Worm (Caenorhabditis elegans) whole organism, young adult: ENCODE results near the gene ZK616.1.

ENCODE experiments used
- B0336.3 ChIP-seq: fragments of 200-800 bp; sonication (Bioruptor generic); IDR thresholded peaks from 2 replicates; pipeline ENCODE4 v1.3.6; 2022; ENCODE audit warnings: missing genetic modification characterization, missing compliant biosample characterization
- D2030.7 ChIP-seq: fragments of 200-800 bp; sonication (Bioruptor generic); IDR thresholded peaks from 2 replicates; pipeline ENCODE4 v1.3.6; 2022; ENCODE audit warnings: missing genetic modification reagents, missing genetic modification characterization, missing compliant biosample characterization
- F23B12.7 ChIP-seq: sonication (generic microtip); optimal IDR thresholded peaks from 2 replicates; lab custom pipeline; 2017; ENCODE audit warnings: missing genetic modification characterization, mild to moderate bottlenecking, missing compliant biosample characterization, antibody characterized with exemption, moderate library complexity; ENCODE audit not compliant: insufficient read depth
- F33H1.4 ChIP-seq: fragments of 200-800 bp; sonication (Bioruptor generic); IDR thresholded peaks from 2 replicates; pipeline ENCODE4 v1.3.6; 2022; ENCODE audit warnings: missing genetic modification reagents, missing genetic modification characterization, missing compliant biosample characterization
- F39B2.1 ChIP-seq: fragments of 200-800 bp; sonication (Bioruptor generic); IDR thresholded peaks from 2 replicates; pipeline ENCODE4 v1.3.6; 2022; ENCODE audit warnings: missing genetic modification reagents, missing genetic modification characterization, missing compliant biosample characterization
- F55B11.4 ChIP-seq: sonication (generic microtip); optimal IDR thresholded peaks from 2 replicates; lab custom pipeline; 2016; ENCODE audit warnings: missing compliant biosample characterization, missing genetic modification characterization, borderline replicate concordance; ENCODE audit not compliant: insufficient read depth
- Y56A3A.18 ChIP-seq: fragments of 200-800 bp; sonication (Bioruptor generic); IDR thresholded peaks from 2 replicates; pipeline ENCODE4 v1.3.6; 2022; ENCODE audit warnings: missing genetic modification reagents, missing genetic modification characterization, missing compliant biosample characterization
- Y67H2A.10 ChIP-seq: fragments of 200-800 bp; sonication (Bioruptor generic); conservative IDR thresholded peaks from 2 replicates; pipeline ENCODE4 v1.3.6; 2022; ENCODE audit warnings: missing genetic modification reagents, missing genetic modification characterization, missing compliant biosample characterization
- aptf-2 ChIP-seq: fragments of 200-800 bp; sonication (Bioruptor generic); conservative IDR thresholded peaks from 2 replicates; pipeline ENCODE4 v1.3.6; 2022; ENCODE audit warnings: missing genetic modification reagents, missing genetic modification characterization, missing compliant biosample characterization
- bed-1 ChIP-seq: fragments of 200-800 bp; sonication (Bioruptor generic); IDR thresholded peaks from 2 replicates; pipeline ENCODE4 v1.3.6; 2022; ENCODE audit warnings: missing genetic modification reagents, missing genetic modification characterization, missing compliant biosample characterization
- ccch-3 ChIP-seq: fragments of 200-800 bp; sonication (Bioruptor generic); optimal IDR thresholded peaks from 2 replicates; lab custom pipeline; 2018; ENCODE audit warnings: mild to moderate bottlenecking, missing genetic modification characterization, missing compliant biosample characterization
- cebp-2 ChIP-seq: fragments of 200-800 bp; sonication (Bioruptor generic); IDR thresholded peaks from 2 replicates; pipeline ENCODE4 v1.3.6; 2022; ENCODE audit warnings: missing genetic modification characterization, missing compliant biosample characterization
- ceh-27 ChIP-seq: fragments of 200-800 bp; sonication (Bioruptor generic); optimal IDR thresholded peaks from 2 replicates; lab custom pipeline; 2018; ENCODE audit warnings: mild to moderate bottlenecking, missing genetic modification characterization, moderate library complexity, missing compliant biosample characterization
- ceh-79 ChIP-seq: sonication (generic microtip); optimal IDR thresholded peaks from 2 replicates; lab custom pipeline; 2017; ENCODE audit warnings: mild to moderate bottlenecking, missing genetic modification characterization, missing compliant biosample characterization
- chd-7 ChIP-seq: sonication (generic microtip); optimal IDR thresholded peaks from 2 replicates; lab custom pipeline; 2016; ENCODE audit warnings: mild to moderate bottlenecking, missing genetic modification characterization, moderate library complexity, missing compliant biosample characterization
- dpff-1 ChIP-seq: sonication (generic microtip); optimal IDR thresholded peaks from 2 replicates; lab custom pipeline; 2017; ENCODE audit warnings: mild to moderate bottlenecking, missing genetic modification characterization, missing compliant biosample characterization
- efl-1 ChIP-seq: fragments of 150-350 bp; optimal IDR thresholded peaks from 2 replicates; lab custom pipeline; 2014; ENCODE audit warnings: missing biosample characterization, missing genetic modification reagents, missing genetic modification characterization
- egl-18 ChIP-seq: fragments of 200-800 bp; sonication (Bioruptor generic); IDR thresholded peaks from 2 replicates; pipeline ENCODE4 v1.3.6; 2022; ENCODE audit warnings: missing genetic modification reagents, missing genetic modification characterization, missing compliant biosample characterization
- egrh-3 ChIP-seq: fragments of 200-800 bp; sonication (Bioruptor generic); IDR thresholded peaks from 2 replicates; pipeline ENCODE4 v1.3.6; 2022; ENCODE audit warnings: missing genetic modification reagents, missing genetic modification characterization, missing compliant biosample characterization
- fkh-3 ChIP-seq: sonication (generic microtip); optimal IDR thresholded peaks from 2 replicates; lab custom pipeline; 2016; ENCODE audit warnings: mild to moderate bottlenecking, missing genetic modification characterization, missing compliant biosample characterization
- hlh-12 ChIP-seq: sonication (generic microtip); optimal IDR thresholded peaks from 2 replicates; lab custom pipeline; 2016; ENCODE audit warnings: missing genetic modification characterization, missing compliant biosample characterization
- hmg-20 ChIP-seq: fragments of 200-800 bp; sonication (Bioruptor generic); IDR thresholded peaks from 2 replicates; pipeline ENCODE4 v1.3.6; 2022; ENCODE audit warnings: missing genetic modification reagents, missing genetic modification characterization, missing compliant biosample characterization
- hsf-1 ChIP-seq: fragments of 200-800 bp; sonication (Bioruptor generic); IDR thresholded peaks from 2 replicates; pipeline ENCODE4 v1.3.6; 2022; ENCODE audit warnings: missing genetic modification reagents, missing genetic modification characterization, missing compliant biosample characterization
- lag-1 ChIP-seq: fragments of 200-800 bp; sonication (Bioruptor generic); IDR thresholded peaks from 2 replicates; pipeline ENCODE4 v1.3.6; 2022; ENCODE audit warnings: missing genetic modification reagents, missing genetic modification characterization, missing compliant biosample characterization
- lin-26 ChIP-seq: fragments of 200-800 bp; sonication (Bioruptor generic); IDR thresholded peaks from 2 replicates; pipeline ENCODE4 v1.3.6; 2022; ENCODE audit warnings: missing genetic modification reagents, missing genetic modification characterization, missing compliant biosample characterization
- lsl-1 ChIP-seq: fragments of 200-800 bp; sonication (Bioruptor generic); optimal IDR thresholded peaks from 2 replicates; lab custom pipeline; 2018; ENCODE audit warnings: mild to moderate bottlenecking, missing genetic modification characterization, moderate library complexity, missing compliant biosample characterization
- mxl-1 ChIP-seq: sonication (generic microtip); optimal IDR thresholded peaks from 2 replicates; lab custom pipeline; 2016; ENCODE audit warnings: missing genetic modification characterization, missing compliant biosample characterization
- nfya-1 ChIP-seq: sonication (generic microtip); optimal IDR thresholded peaks from 2 replicates; lab custom pipeline; 2017; ENCODE audit warnings: antibody characterized with exemption, missing compliant biosample characterization, missing genetic modification characterization, borderline replicate concordance; ENCODE audit not compliant: insufficient read depth
- nhr-120 ChIP-seq: fragments of 200-800 bp; sonication (Bioruptor generic); IDR thresholded peaks from 2 replicates; pipeline ENCODE4 v1.3.6; 2022; ENCODE audit warnings: missing genetic modification characterization, missing compliant biosample characterization
- repo-1 ChIP-seq: sonication (generic microtip); optimal IDR thresholded peaks from 2 replicates; lab custom pipeline; 2017; ENCODE audit warnings: mild to moderate bottlenecking, missing genetic modification characterization, missing compliant biosample characterization
- rpc-1 ChIP-seq, 2 experiments: fragments of 150-350 bp in 1 of 2; sonication (generic microtip) in 1 of 2; optimal IDR thresholded peaks; 2 replicates each; lab custom pipeline; 2014 to 2018; ENCODE audit warnings: missing biosample characterization in 1 of 2, missing genetic modification characterization in 1 of 2, missing genetic modification reagents in 1 of 2, missing genotype in 1 of 2
- snpc-1.3 ChIP-seq: sonication (generic microtip); optimal IDR thresholded peaks from 2 replicates; lab custom pipeline; 2017; ENCODE audit warnings: missing genetic modification characterization, mild to moderate bottlenecking, missing compliant biosample characterization, antibody characterized with exemption, moderate library complexity, missing genotype, missing genetic modification reagents; ENCODE audit not compliant: insufficient read depth
- snpc-3.4 ChIP-seq: sonication (generic microtip); optimal IDR thresholded peaks from 2 replicates; lab custom pipeline; 2017; ENCODE audit warnings: missing genetic modification characterization, mild to moderate bottlenecking, missing compliant biosample characterization, antibody characterized with exemption, moderate library complexity, missing genotype, missing genetic modification reagents
- snpc-4 ChIP-seq, 5 experiments: fragments of 150-350 bp in 1 of 5; sonication (generic microtip) in 4 of 5; optimal IDR thresholded peaks; 2 replicates each; lab custom pipeline; 2014 to 2018; ENCODE audit warnings: missing genetic modification characterization in 5 of 5, missing biosample characterization in 3 of 5, antibody characterized with exemption in 2 of 5, mild to moderate bottlenecking in 2 of 5, missing compliant biosample characterization in 2 of 5, missing genotype in 2 of 5, moderate library complexity in 2 of 5, missing genetic modification reagents in 1 of 5
- sptf-2 ChIP-seq: fragments of 200-800 bp; sonication (Bioruptor generic); optimal IDR thresholded peaks from 2 replicates; lab custom pipeline; 2018; ENCODE audit warnings: mild to moderate bottlenecking, missing genetic modification characterization, missing compliant biosample characterization
- tbp1 ChIP-seq: fragments of 200-800 bp; sonication (Bioruptor generic); optimal IDR thresholded peaks from 2 replicates; lab custom pipeline; 2018; ENCODE audit warnings: mild to moderate bottlenecking, missing genetic modification characterization, missing compliant biosample characterization
- tbx-9 ChIP-seq: sonication (generic microtip); optimal IDR thresholded peaks from 2 replicates; lab custom pipeline; 2016; ENCODE audit warnings: borderline replicate concordance, missing genetic modification characterization, inconsistent platforms, missing compliant biosample characterization
- tlf-1 ChIP-seq: fragments of 200-800 bp; sonication (Bioruptor generic); optimal IDR thresholded peaks from 2 replicates; lab custom pipeline; 2018; ENCODE audit warnings: mild to moderate bottlenecking, missing genetic modification characterization, missing compliant biosample characterization
- zfh-2 ChIP-seq: fragments of 200-800 bp; sonication (Bioruptor generic); conservative IDR thresholded peaks from 2 replicates; pipeline ENCODE4 v1.3.6; 2022; ENCODE audit warnings: missing genetic modification reagents, missing genetic modification characterization, missing compliant biosample characterization
- zim-3 ChIP-seq: sonication (generic microtip); optimal IDR thresholded peaks from 2 replicates; lab custom pipeline; 2017; ENCODE audit warnings: mild to moderate bottlenecking, missing genetic modification characterization, moderate library complexity, missing compliant biosample characterization
- ztf-26 ChIP-seq: sonication (generic microtip); optimal IDR thresholded peaks from 2 replicates; lab custom pipeline; 2017; ENCODE audit warnings: missing genetic modification characterization, missing compliant biosample characterization
- ztf-28 ChIP-seq: fragments of 200-800 bp; sonication (Bioruptor generic); IDR thresholded peaks from 2 replicates; pipeline ENCODE4 v1.3.6; 2022; ENCODE audit warnings: missing genetic modification reagents, missing genetic modification characterization, missing compliant biosample characterization
- ztf-3 ChIP-seq: fragments of 200-800 bp; sonication (Bioruptor generic); optimal IDR thresholded peaks from 2 replicates; lab custom pipeline; 2018; ENCODE audit warnings: mild to moderate bottlenecking, missing genetic modification characterization, missing compliant biosample characterization

Gene ZK616.1

ce11 chrIV:5394687-5395086 lies 6.0 kb upstream of the ZK616.1 start, which contains the start of the genes perm-3 and swsn-6 (continued):
- TF ChIP-seq cebp-2 (GFP tag; lab: Robert Waterston, UW), result no peak
- TF ChIP-seq lag-1 (GFP tag; lab: Robert Waterston, UW), result no peak
- TF ChIP-seq F55B11.4 (tag; lab: Kevin White, UChicago), result no peak
- TF ChIP-seq nfya-1 (tag; lab: Kevin White, UChicago), result no peak
- TF ChIP-seq snpc-3.4 (tag; lab: Kevin White, UChicago), result no peak
- no peak for TF ChIP-seq Y67H2A.10
- TF ChIP-seq dpff-1 (tag; lab: Kevin White, UChicago), result no peak
- no peak for TF ChIP-seq egl-18 (GFP tag; lab: Robert Waterston, UW)
- no peak for TF ChIP-seq rpc-1 (optimal IDR thresholded peaks at IDR 0.05; lab: Kevin White, UChicago)
- TF ChIP-seq rpc-1 (tag; optimal IDR thresholded peaks at IDR 0.05; lab: Kevin White, UChicago), result no peak
- no peak for TF ChIP-seq nhr-120 (GFP tag; lab: Robert Waterston, UW)
- TF ChIP-seq hsf-1 (GFP tag; lab: Robert Waterston, UW), result no peak
- TF ChIP-seq ztf-26 (tag; lab: Kevin White, UChicago), result no peak
- TF ChIP-seq Y56A3A.18 (GFP tag; lab: Robert Waterston, UW), result no peak
- TF ChIP-seq F33H1.4 (GFP tag; lab: Robert Waterston, UW), result peak; percentile 65
- no peak for TF ChIP-seq ceh-79 (tag; lab: Kevin White, UChicago)
- TF ChIP-seq efl-1 (GFP tag; lab: Kevin White, UChicago), result peak; percentile 16
- no peak for TF ChIP-seq chd-7 (tag; lab: Kevin White, UChicago)
- TF ChIP-seq mxl-1 (tag; lab: Kevin White, UChicago), result no peak
- no peak for TF ChIP-seq zim-3 (tag; lab: Kevin White, UChicago)
- TF ChIP-seq D2030.7, result peak; percentile 46; the same call in 1 of the 2 replicates
- TF ChIP-seq F39B2.1 (GFP tag; lab: Robert Waterston, UW), result no peak
- TF ChIP-seq ceh-27 (GFP tag; lab: Kevin White, UChicago), result no peak
- no peak for TF ChIP-seq tlf-1 (GFP tag; lab: Kevin White, UChicago)
- TF ChIP-seq aptf-2 (GFP tag; lab: Robert Waterston, UW), result no peak
- TF ChIP-seq zfh-2, result no peak
- TF ChIP-seq ztf-3 (GFP tag; lab: Kevin White, UChicago), result no peak
- TF ChIP-seq ztf-28 (GFP tag; lab: Robert Waterston, UW), result no peak
- no peak for TF ChIP-seq fkh-3 (tag; lab: Kevin White, UChicago)
- TF ChIP-seq tbp1, result peak; percentile 50

ce11 chrIV:5396769-5397168 lies 3.9 kb upstream of the ZK616.1 start, which contains the start of gene ZK616.3:
Gene ZK616.3 (plus strand): TSS chrIV:5397069.
- TF ChIP-seq lin-26 (no peak), snpc-4 (GFP tag; optimal IDR thresholded peaks at IDR 0.05; lab: Kevin White, UChicago) (peak; percentile 10), snpc-4 (tag; optimal IDR thresholded peaks at IDR 0.05; lab: Kevin White, UChicago) (peak in 1 of 4 experiments; percentile 53)

- TF ChIP-seq sptf-2 (GFP tag; lab: Kevin White, UChicago) (no peak), bed-1 (GFP tag; lab: Robert Waterston, UW) (no peak), snpc-1.3 (tag; lab: Kevin White, UChicago) (no peak), repo-1 (tag; lab: Kevin White, UChicago) (no peak), lsl-1 (GFP tag; lab: Kevin White, UChicago) (no peak), F23B12.7 (tag; lab: Kevin White, UChicago) (no peak), tbx-9 (tag; lab: Kevin White, UChicago) (no peak), B0336.3 (GFP tag; lab: Robert Waterston, UW) (no peak), snpc-4 (GFP tag; optimal IDR thresholded peaks at IDR 0.05; lab: Kevin White, UChicago) (no peak), snpc-4 (tag; optimal IDR thresholded peaks at IDR 0.05; lab: Kevin White, UChicago) (no peak), hmg-20 (GFP tag; lab: Robert Waterston, UW) (no peak), ccch-3 (no peak), ztf-28 (GFP tag; lab: Robert Waterston, UW) (no peak), egrh-3 (GFP tag; lab: Robert Waterston, UW) (no peak), hlh-12 (no peak)
These were observed 3.2 kb upstream of the ZK616.1 start, which contains the start of gene ZK616.2 for ce11 chrIV:5397539-5397938. Gene ZK616.2 (plus strand): TSS chrIV:5397839.
